Fruit fly (Drosophila melanogaster) whole organism, wandering third instar larva: ENCODE results near the gene Tg.

Source experiments
- Abd-B ChIP-seq: fragments of >200 bp; optimal IDR thresholded peaks from 2 replicates; lab custom pipeline; 2017; ENCODE audit warnings: missing biosample characterization, missing genetic modification characterization
- CG32264 ChIP-seq: fragments of 200-800 bp; sonication (Bioruptor generic); optimal IDR thresholded peaks from 2 replicates; lab custom pipeline; 2016; ENCODE audit warnings: missing biosample characterization, missing genetic modification characterization
- CG9705 ChIP-seq: fragments of 200-800 bp; sonication (Bioruptor generic); optimal IDR thresholded peaks from 2 replicates; lab custom pipeline; 2018; ENCODE audit warnings: missing biosample characterization, mild to moderate bottlenecking, missing genetic modification characterization
- CrebA ChIP-seq: fragments of 200-800 bp; sonication (Bioruptor generic); optimal IDR thresholded peaks from 2 replicates; lab custom pipeline; 2016; ENCODE audit warnings: missing biosample characterization, mild to moderate bottlenecking, missing genetic modification characterization, borderline replicate concordance
- Dfd ChIP-seq: fragments of >200 bp; optimal IDR thresholded peaks from 2 replicates; lab custom pipeline; 2017; ENCODE audit warnings: missing biosample characterization, missing genetic modification characterization
- Dif ChIP-seq: fragments of 200-275, 200-300 bp; sonication (Bioruptor generic); optimal IDR thresholded peaks from 2 replicates; lab custom pipeline; 2018; ENCODE audit warnings: missing biosample characterization, missing genetic modification characterization; ENCODE audit not compliant: partially characterized antibody
- GATAd ChIP-seq: sonication (Bioruptor generic); optimal IDR thresholded peaks from 2 replicates; lab custom pipeline; 2016; ENCODE audit warnings: missing biosample characterization, missing genetic modification characterization
- HLH106 ChIP-seq: fragments of 200-800 bp; optimal IDR thresholded peaks from 3 replicates; lab custom pipeline; 2019; ENCODE audit warnings: missing biosample characterization, mild to moderate bottlenecking, missing genetic modification characterization, moderate library complexity
- Hnf4 ChIP-seq: fragments of 200-800 bp; sonication (Bioruptor generic); optimal IDR thresholded peaks from 2 replicates; lab custom pipeline; 2016; ENCODE audit warnings: missing biosample characterization, mild to moderate bottlenecking, missing genetic modification characterization
- Hr78 ChIP-seq: fragments of >200 bp; optimal IDR thresholded peaks from 2 replicates; lab custom pipeline; 2017; ENCODE audit warnings: missing biosample characterization, missing genetic modification characterization
- Hr83 ChIP-seq: fragments of 200-300 bp; sonication (Bioruptor generic); optimal IDR thresholded peaks from 2 replicates; lab custom pipeline; 2016; ENCODE audit warnings: missing biosample characterization, mild to moderate bottlenecking, missing genetic modification characterization, moderate library complexity; ENCODE audit not compliant: poor library complexity, severe bottlenecking
- Jra ChIP-seq: sonication (Bioruptor generic); optimal IDR thresholded peaks from 2 replicates; lab custom pipeline; 2016; ENCODE audit warnings: missing biosample characterization, missing genetic modification characterization
- Mio ChIP-seq: sonication (Bioruptor generic); optimal IDR thresholded peaks from 2 replicates; lab custom pipeline; 2016; ENCODE audit warnings: missing biosample characterization, missing genetic modification characterization
- Myc ChIP-seq: fragments of >200 bp; optimal IDR thresholded peaks from 2 replicates; lab custom pipeline; 2017
- N ChIP-seq: fragments of >200 bp; optimal IDR thresholded peaks from 2 replicates; lab custom pipeline; 2018; ENCODE audit warnings: missing biosample characterization, missing external identifiers, missing genetic modification characterization
- OdsH ChIP-seq: fragments of 200-800 bp; sonication (Bioruptor generic); optimal IDR thresholded peaks from 2 replicates; lab custom pipeline; 2016; ENCODE audit warnings: missing biosample characterization, mild to moderate bottlenecking, missing genetic modification characterization
- Rel ChIP-seq, 2 experiments: fragments of 200-800 bp; sonication (Bioruptor generic) in 1 of 2; optimal IDR thresholded peaks; 2 replicates in 1 of 2; 3 replicates in 1 of 2; lab custom pipeline; 2016 to 2019; ENCODE audit warnings: mild to moderate bottlenecking in 2 of 2, missing biosample characterization in 2 of 2, missing genetic modification characterization in 2 of 2, moderate library complexity in 1 of 2
- Sp1 ChIP-seq: fragments of 200-800 bp; sonication (Bioruptor generic); optimal IDR thresholded peaks from 3 replicates; lab custom pipeline; 2019; ENCODE audit warnings: missing biosample characterization, mild to moderate bottlenecking, missing genetic modification characterization, moderate library complexity
- Vsx2 ChIP-seq: fragments of 200-300, 225-300 bp; sonication (Bioruptor generic); optimal IDR thresholded peaks from 2 replicates; lab custom pipeline; 2018; ENCODE audit warnings: missing biosample characterization, missing genetic modification characterization; ENCODE audit not compliant: partially characterized antibody
- br ChIP-seq: fragments of 200-800 bp; sonication (Bioruptor generic); optimal IDR thresholded peaks from 2 replicates; lab custom pipeline; 2016; ENCODE audit warnings: missing biosample characterization, missing genetic modification characterization
- brk ChIP-seq: fragments of 200-800 bp; sonication (Bioruptor generic); optimal IDR thresholded peaks from 2 replicates; lab custom pipeline; 2016; ENCODE audit warnings: missing biosample characterization, mild to moderate bottlenecking, missing genetic modification characterization
- dl ChIP-seq, 2 experiments: fragments of 175-275, 200-275 bp in 1 of 2; fragments of 200-275 bp in 1 of 2; sonication (Bioruptor generic); optimal IDR thresholded peaks; lab custom pipeline; 2018; ENCODE audit warnings: mild to moderate bottlenecking in 2 of 2, missing biosample characterization in 2 of 2, missing genetic modification characterization in 2 of 2, moderate library complexity in 2 of 2; ENCODE audit not compliant: partially characterized antibody in 2 of 2, insufficient read depth in 1 of 2
- dmrt93B ChIP-seq: fragments of 200-800 bp; sonication (Bioruptor generic); optimal IDR thresholded peaks from 2 replicates; lab custom pipeline; 2018; ENCODE audit warnings: missing biosample characterization, mild to moderate bottlenecking, missing genetic modification characterization
- dsf ChIP-seq: sonication (Bioruptor generic); optimal IDR thresholded peaks from 2 replicates; lab custom pipeline; 2016; ENCODE audit warnings: missing biosample characterization, missing genetic modification characterization, borderline replicate concordance
- ey ChIP-seq: fragments of 200-800 bp; sonication (Bioruptor generic); optimal IDR thresholded peaks from 2 replicates; lab custom pipeline; 2016; ENCODE audit warnings: missing biosample characterization, missing genetic modification characterization
- foxo ChIP-seq, 2 experiments: fragments of 200-800 bp; sonication (Bioruptor generic); optimal IDR thresholded peaks; 2 replicates in 1 of 2; 3 replicates in 1 of 2; lab custom pipeline; 2016 to 2017; ENCODE audit warnings: missing biosample characterization in 2 of 2, missing genetic modification characterization in 2 of 2
- fru ChIP-seq: fragments of 200-800 bp; sonication (Bioruptor generic); optimal IDR thresholded peaks from 3 replicates; lab custom pipeline; 2016; ENCODE audit warnings: missing biosample characterization, mild to moderate bottlenecking, missing genetic modification characterization
- h ChIP-seq: fragments of 200-800 bp; sonication (Bioruptor generic); optimal IDR thresholded peaks from 3 replicates; lab custom pipeline; 2016; ENCODE audit warnings: missing biosample characterization, mild to moderate bottlenecking, missing genetic modification characterization
- jim ChIP-seq: fragments of 175-275, 200-325 bp; sonication (Bioruptor generic); optimal IDR thresholded peaks from 2 replicates; lab custom pipeline; 2016; ENCODE audit warnings: missing biosample characterization, mild to moderate bottlenecking, missing genetic modification characterization
- lola ChIP-seq: fragments of >200 bp; optimal IDR thresholded peaks from 2 replicates; lab custom pipeline; 2017; ENCODE audit warnings: missing biosample characterization, missing genetic modification characterization
- pan ChIP-seq: fragments of >200 bp; optimal IDR thresholded peaks from 2 replicates; lab custom pipeline; 2017
- psq ChIP-seq: fragments of 200-800 bp; sonication (Bioruptor generic); optimal IDR thresholded peaks from 3 replicates; lab custom pipeline; 2017; ENCODE audit warnings: missing biosample characterization, mild to moderate bottlenecking, missing genetic modification characterization, moderate library complexity
- rgr ChIP-seq: fragments of 200-800 bp; sonication (Bioruptor generic); optimal IDR thresholded peaks from 3 replicates; lab custom pipeline; 2016; ENCODE audit warnings: missing biosample characterization, mild to moderate bottlenecking, missing genetic modification characterization
- sage ChIP-seq: fragments of 200-800 bp; sonication (Bioruptor generic); optimal IDR thresholded peaks from 2 replicates; lab custom pipeline; 2016; ENCODE audit warnings: missing biosample characterization, mild to moderate bottlenecking, missing genetic modification characterization
- sv ChIP-seq: fragments of 200-800 bp; sonication (Bioruptor generic); optimal IDR thresholded peaks from 3 replicates; lab custom pipeline; 2016; ENCODE audit warnings: missing biosample characterization, missing genetic modification characterization
- tai ChIP-seq: sonication (Bioruptor generic); optimal IDR thresholded peaks from 2 replicates; lab custom pipeline; 2016; ENCODE audit warnings: missing biosample characterization, missing genetic modification characterization
- usp ChIP-seq: fragments of >200 bp; optimal IDR thresholded peaks from 2 replicates; lab custom pipeline; 2017; ENCODE audit warnings: missing biosample characterization, missing genetic modification characterization
- woc ChIP-seq: sonication (Bioruptor generic); optimal IDR thresholded peaks from 2 replicates; lab custom pipeline; 2016; ENCODE audit warnings: missing biosample characterization, mild to moderate bottlenecking, missing genetic modification characterization

The Tg gene

dm6 chr2L:8001694-8002627 lies 9.2 kb upstream of the Tg start (continued):
- TF ChIP-seq Jra (GFP tag; lab: Kevin White, UChicago), result peak; percentile 21
- peak; percentile 12 for TF ChIP-seq Hnf4 (GFP tag; lab: Kevin White, UChicago)

dm6 chr2L:8004072-8004471 lies 7.1 kb upstream of the Tg start, which contains the start of gene Wwox:
Gene Wwox, minus strand, starts transcription at chr2L:8004286.
- no peak for TF ChIP-seq CrebA (GFP tag; lab: Kevin White, UChicago)
- TF ChIP-seq Rel (GFP tag; optimal IDR thresholded peaks at IDR 0.05; lab: Kevin White, UChicago), result no peak
- no peak for TF ChIP-seq Rel (tag; optimal IDR thresholded peaks at IDR 0.05; lab: Kevin White, UChicago)
- no peak for TF ChIP-seq Dfd (GFP tag; lab: Kevin White, UChicago)
- no peak for TF ChIP-seq Hnf4 (GFP tag; lab: Kevin White, UChicago)
- no peak for TF ChIP-seq GATAd
- peak; percentile 32 for TF ChIP-seq brk (GFP tag; lab: Kevin White, UChicago)
- TF ChIP-seq rgr (GFP tag; lab: Kevin White, UChicago), result peak; percentile 87
- TF ChIP-seq fru (GFP tag; lab: Kevin White, UChicago), result no peak
- TF ChIP-seq dsf, result no peak
- no peak for TF ChIP-seq CG9705 (GFP tag; lab: Kevin White, UChicago)
- TF ChIP-seq dmrt93B (GFP tag; lab: Kevin White, UChicago), result no peak
- TF ChIP-seq usp (GFP tag; lab: Kevin White, UChicago), result no peak
- no peak for TF ChIP-seq sv (GFP tag; lab: Kevin White, UChicago)
- no peak for TF ChIP-seq br
- TF ChIP-seq foxo (GFP tag; optimal IDR thresholded peaks at IDR 0.05; lab: Kevin White, UChicago), result peak in 1 of 2 experiments; percentile 44
- no peak for TF ChIP-seq pan
- no peak for TF ChIP-seq psq (GFP tag; lab: Kevin White, UChicago)
- no peak for TF ChIP-seq Vsx2 (GFP tag; lab: Kevin White, UChicago)
- no peak for TF ChIP-seq HLH106
- no peak for TF ChIP-seq Jra (GFP tag; lab: Kevin White, UChicago)
- TF ChIP-seq ey, result no peak
- TF ChIP-seq Dif, result no peak
- TF ChIP-seq jim (GFP tag; lab: Kevin White, UChicago), result no peak
- no peak for TF ChIP-seq lola
- TF ChIP-seq h (GFP tag; lab: Kevin White, UChicago), result no peak
- TF ChIP-seq Hr78 (GFP tag; lab: Kevin White, UChicago), result no peak
- TF ChIP-seq woc (GFP tag; lab: Kevin White, UChicago), result no peak
- no peak for TF ChIP-seq dl (GFP tag; optimal IDR thresholded peaks at IDR 0.05; lab: Kevin White, UChicago; ENCODE audit: insufficient read depth in 1 of 2, partially characterized antibody in 2 of 2)
- TF ChIP-seq Abd-B (GFP tag; lab: Kevin White, UChicago), result no peak
- no peak for TF ChIP-seq N (GFP tag; lab: Kevin White, UChicago)
- no peak for TF ChIP-seq CG32264 (GFP tag; lab: Kevin White, UChicago)
- TF ChIP-seq Myc, result peak; percentile 33
- no peak for TF ChIP-seq Hr83 (GFP tag; lab: Kevin White, UChicago)
- TF ChIP-seq OdsH (GFP tag; lab: Kevin White, UChicago), result no peak
- TF ChIP-seq Mio, result no peak
- no peak for TF ChIP-seq Sp1 (GFP tag; lab: Kevin White, UChicago)
- TF ChIP-seq sage (GFP tag; lab: Kevin White, UChicago), result peak; percentile 26
- no peak for TF ChIP-seq tai (GFP tag; lab: Kevin White, UChicago)
